Fruit fly (Drosophila melanogaster): ENCODE results near the gene neb.

- TF ChIP-seq CG14655 (GFP tag; optimal IDR thresholded peaks at IDR 0.05), result peak; percentile 99
- peak; percentile 98 for TF ChIP-seq D1 (tag; optimal IDR thresholded peaks at IDR 0.05)
- peak; percentile 99 for TF ChIP-seq CG8159 (tag; optimal IDR thresholded peaks at IDR 0.05)
- peak; percentile 92 for TF ChIP-seq gl (tag; optimal IDR thresholded peaks at IDR 0.05)
- TF ChIP-seq CG10348 (GFP tag; IDR thresholded peaks at IDR 0.05), result peak; percentile 96
- TF ChIP-seq CG32121 (GFP tag; IDR thresholded peaks at IDR 0.05), result peak; percentile 99
- peak; percentile 98 for TF ChIP-seq Pif1B (GFP tag; optimal IDR thresholded peaks at IDR 0.05)
Observed at dm6 chr2L:20091094-20091679, 15.6 kb downstream of the neb start, which contains the start of the genes CG10747 and Pyroxd1.
